Worm (Caenorhabditis elegans): ENCODE results near the gene C02F5.14.

Gene C02F5.14

ce11 chrIII:8250007-8250683 lies 14.8 kb upstream of the C02F5.14 start, which contains the start of gene knl-1 (continued):
- peak; percentile 82 for TF ChIP-seq tbx-2 (tag; optimal IDR thresholded peaks at IDR 0.05)

ce11 chrIII:8249381-8249780 lies 14.1 kb upstream of the C02F5.14 start, which contains the start of the genes C02F5.10 and C02F5.2:
Gene C02F5.10 (minus strand): TSS chrIII:8249481.
Gene C02F5.2 (plus strand): TSS chrIII:8249619.
- TF ChIP-seq mec-3 (tag; optimal IDR thresholded peaks at IDR 0.05; ENCODE audit: borderline replicate concordance) (no peak), lin-11 (tag; optimal IDR thresholded peaks at IDR 0.05) (no peak), ceh-24 (tag; optimal IDR thresholded peaks at IDR 0.05) (no peak), ceh-9 (tag; optimal IDR thresholded peaks at IDR 0.05) (no peak), tbx-7 (tag; optimal IDR thresholded peaks at IDR 0.05) (no peak), ceh-19 (GFP tag; optimal IDR thresholded peaks at IDR 0.05) (no peak), hlh-13 (GFP tag; optimal IDR thresholded peaks at IDR 0.05) (no peak), syd-9 (tag; optimal IDR thresholded peaks at IDR 0.05) (no peak), ceh-34 (tag; optimal IDR thresholded peaks at IDR 0.05) (no peak), elt-4 (tag; optimal IDR thresholded peaks at IDR 0.05) (no peak), fkh-10 (GFP tag; optimal IDR thresholded peaks at IDR 0.05) (no peak)

ce11 chrIII:8247051-8247450 lies 11.7 kb upstream of the C02F5.14 start, which contains the start of gene C02F5.13:
Gene C02F5.13 (plus strand): TSS chrIII:8247351.
- TF ChIP-seq ceh-2 (tag; optimal IDR thresholded peaks at IDR 0.05) (no peak), ama-1 (optimal IDR thresholded peaks at IDR 0.05) (no peak)

ce11 chrIII:8245591-8245990 lies 10.3 kb upstream of the C02F5.14 start, which contains the start of gene C02F5.3:
Gene C02F5.3 (plus strand): TSS chrIII:8245891.
- TF ChIP-seq pha-2 (tag; optimal IDR thresholded peaks at IDR 0.05) (no peak), npax-4 (tag; optimal IDR thresholded peaks at IDR 0.05) (no peak), ceh-22 (tag; optimal IDR thresholded peaks at IDR 0.05) (no peak), ttx-3 (tag; optimal IDR thresholded peaks at IDR 0.05) (no peak)

ce11 chrIII:8244052-8244451 lies 8.7 kb upstream of the C02F5.14 start, which contains the start of the genes pbs-6 and cids-1:
Gene pbs-6 (minus strand): TSS chrIII:8244092.
Gene cids-1 (plus strand): TSS chrIII:8244445.
- no peak for TF ChIP-seq nhr-11 (tag; optimal IDR thresholded peaks at IDR 0.05)
- TF ChIP-seq ahr-1 (tag; optimal IDR thresholded peaks at IDR 0.05), result no peak
- no peak for TF ChIP-seq eyg-1 (tag; optimal IDR thresholded peaks at IDR 0.05)
- no peak for TF ChIP-seq elt-4 (tag; optimal IDR thresholded peaks at IDR 0.05)
- no peak for TF ChIP-seq tbx-7 (tag; optimal IDR thresholded peaks at IDR 0.05)
- TF ChIP-seq ceh-48 (tag; optimal IDR thresholded peaks at IDR 0.05), result no peak
- TF ChIP-seq hlh-30 (tag; optimal IDR thresholded peaks at IDR 0.05; ENCODE audit: insufficient read depth), result no peak
- TF ChIP-seq ceh-14 (tag; optimal IDR thresholded peaks at IDR 0.05), result no peak
- TF ChIP-seq ama-1 (optimal IDR thresholded peaks at IDR 0.05), result no peak
- TF ChIP-seq K02D7.2 (tag; optimal IDR thresholded peaks at IDR 0.05), result no peak
- TF ChIP-seq pqm-1 (tag; optimal IDR thresholded peaks at IDR 0.05), result no peak
- TF ChIP-seq dmd-4 (tag; optimal IDR thresholded peaks at IDR 0.05; ENCODE audit: borderline replicate concordance), result no peak
- no peak for TF ChIP-seq C08G9.2 (tag; optimal IDR thresholded peaks at IDR 0.05)
- no peak for TF ChIP-seq T23F11.4 (GFP tag; optimal IDR thresholded peaks at IDR 0.05)
- no peak for TF ChIP-seq dve-1 (tag; optimal IDR thresholded peaks at IDR 0.05)
- TF ChIP-seq lim-6 (tag; optimal IDR thresholded peaks at IDR 0.05), result no peak
- TF ChIP-seq ttx-3 (tag; optimal IDR thresholded peaks at IDR 0.05), result no peak
- TF ChIP-seq lin-11 (tag; optimal IDR thresholded peaks at IDR 0.05), result no peak

ce11 chrIII:8242809-8243208 lies 7.5 kb upstream of the C02F5.14 start, which contains the start of gene C02F5.12:
Gene C02F5.12 (minus strand): TSS chrIII:8243029.
- TF ChIP-seq ceh-30 (tag; optimal IDR thresholded peaks at IDR 0.05) (peak; percentile 100), nhr-232 (tag; optimal IDR thresholded peaks at IDR 0.05) (peak; percentile 7), hlh-30 (tag; optimal IDR thresholded peaks at IDR 0.05; ENCODE audit: insufficient read depth) (peak; percentile 31), ztf-16 (tag; optimal IDR thresholded peaks at IDR 0.05) (no peak)
